Fruit fly (Drosophila melanogaster) whole organism, embryonic: ENCODE data around the gene scyl.

Source experiments
- B-H2 ChIP-seq: fragments of 200-800 bp; sonication (Bioruptor generic); optimal IDR thresholded peaks from 2 replicates; lab custom pipeline; 2018; ENCODE audit warnings: missing biosample characterization, mild to moderate bottlenecking, missing genetic modification characterization
- CG1024 ChIP-seq: fragments of 200-800 bp; sonication (Bioruptor generic); IDR thresholded peaks from 2 replicates; pipeline ENCODE4 v1.3.6; 2022; ENCODE audit warnings: missing biosample characterization, missing genetic modification characterization
- CG10321 ChIP-seq: fragments of 200-800 bp; sonication (Bioruptor generic); IDR thresholded peaks from 2 replicates; pipeline ENCODE4 v1.3.6; 2022; ENCODE audit warnings: missing biosample characterization, missing genetic modification characterization
- CG11398 ChIP-seq: fragments of 200-800 bp; sonication (Bioruptor generic); optimal IDR thresholded peaks from 2 replicates; lab custom pipeline; 2016; ENCODE audit warnings: missing biosample characterization, missing genetic modification characterization
- CG11456 ChIP-seq: fragments of 200-800 bp; sonication (Bioruptor generic); IDR thresholded peaks from 3 replicates; pipeline ENCODE4 v1.3.6; 2022; ENCODE audit warnings: missing biosample characterization, missing genetic modification characterization
- CG12104 ChIP-seq: fragments of 200-800 bp; sonication (Bioruptor generic); optimal IDR thresholded peaks from 3 replicates; lab custom pipeline; 2016; ENCODE audit warnings: missing biosample characterization, missing genetic modification characterization
- CG12219 ChIP-seq: fragments of 200-800 bp; sonication (Bioruptor generic); optimal IDR thresholded peaks from 3 replicates; lab custom pipeline; 2018; ENCODE audit warnings: missing biosample characterization, mild to moderate bottlenecking, missing genetic modification characterization
- CG14441 ChIP-seq: fragments of 200-800 bp; sonication (Bioruptor generic); IDR thresholded peaks from 2 replicates; pipeline ENCODE4 v1.3.6; 2022; ENCODE audit warnings: missing biosample characterization, missing genetic modification characterization
- CG14667 ChIP-seq: fragments of 200-800 bp; sonication (Bioruptor generic); IDR thresholded peaks from 2 replicates; pipeline ENCODE4 v1.3.6; 2022; ENCODE audit warnings: missing biosample characterization, missing genetic modification characterization
- CG17568 ChIP-seq: fragments of 200-800 bp; sonication (Bioruptor generic); optimal IDR thresholded peaks from 2 replicates; lab custom pipeline; 2018; ENCODE audit warnings: missing biosample characterization, mild to moderate bottlenecking, missing genetic modification characterization, moderate library complexity
- CG17912 ChIP-seq: fragments of 200-800 bp; sonication (Bioruptor generic); optimal IDR thresholded peaks from 2 replicates; lab custom pipeline; 2018; ENCODE audit warnings: missing biosample characterization, mild to moderate bottlenecking, missing genetic modification characterization
- CG2199 ChIP-seq: fragments of 200-800 bp; sonication (Bioruptor generic); IDR thresholded peaks from 3 replicates; pipeline ENCODE4 v1.3.6; 2022; ENCODE audit warnings: missing biosample characterization, missing genetic modification characterization
- CG4424 ChIP-seq: fragments of 200-800 bp; sonication (Bioruptor generic); optimal IDR thresholded peaks from 3 replicates; lab custom pipeline; 2016; ENCODE audit warnings: missing biosample characterization, missing genetic modification characterization
- CG8359 ChIP-seq: fragments of 200-800 bp; sonication (Bioruptor generic); optimal IDR thresholded peaks from 2 replicates; lab custom pipeline; 2017; ENCODE audit warnings: missing biosample characterization, mild to moderate bottlenecking, missing genetic modification characterization, borderline replicate concordance
- CG9876 ChIP-seq: fragments of 200-800 bp; sonication (Bioruptor generic); optimal IDR thresholded peaks from 2 replicates; lab custom pipeline; 2016; ENCODE audit warnings: missing biosample characterization, missing genetic modification characterization
- CkIIα-i1 ChIP-seq: fragments of 200-800 bp; sonication (Bioruptor generic); IDR thresholded peaks from 2 replicates; pipeline ENCODE4 v1.3.6; 2022; ENCODE audit warnings: missing biosample characterization, missing genetic modification characterization
- Dip3 ChIP-seq: fragments of 200-800 bp; sonication (Bioruptor generic); optimal IDR thresholded peaks from 3 replicates; lab custom pipeline; 2016; ENCODE audit warnings: missing biosample characterization, missing genetic modification characterization
- Dp ChIP-seq: fragments of 200-800 bp; sonication (Bioruptor generic); optimal IDR thresholded peaks from 2 replicates; lab custom pipeline; 2018; ENCODE audit warnings: missing biosample characterization, mild to moderate bottlenecking, missing genetic modification characterization, moderate library complexity
- E2f2 ChIP-seq: fragments of 200-800 bp; sonication (Bioruptor generic); IDR thresholded peaks from 2 replicates; pipeline ENCODE4 v1.3.6; 2022; ENCODE audit warnings: missing biosample characterization, missing genetic modification characterization
- H15 ChIP-seq: fragments of 200-800 bp; sonication (Bioruptor generic); IDR thresholded peaks from 3 replicates; pipeline ENCODE4 v1.3.6; 2022; ENCODE audit warnings: missing biosample characterization, missing genetic modification characterization
- Hand ChIP-seq: fragments of 200-800 bp; sonication (Bioruptor generic); optimal IDR thresholded peaks from 2 replicates; lab custom pipeline; 2017; ENCODE audit warnings: mild to moderate bottlenecking, missing biosample characterization, missing genetic modification reagents, missing genetic modification characterization
- NC2β ChIP-seq: fragments of 200-800 bp; sonication (Bioruptor generic); optimal IDR thresholded peaks from 2 replicates; lab custom pipeline; 2016; ENCODE audit warnings: missing biosample characterization, missing genetic modification characterization
- Ravus ChIP-seq: fragments of 200-800 bp; sonication (Bioruptor generic); IDR thresholded peaks from 2 replicates; pipeline ENCODE4 v1.3.6; 2022; ENCODE audit warnings: missing biosample characterization, missing genetic modification characterization
- Vsx1 ChIP-seq: fragments of 200-800 bp; sonication (Bioruptor generic); optimal IDR thresholded peaks from 2 replicates; lab custom pipeline; 2017; ENCODE audit warnings: missing biosample characterization, mild to moderate bottlenecking, missing genetic modification characterization, missing genetic modification reagents
- Xbp1 ChIP-seq: fragments of 200-800 bp; sonication (Bioruptor generic); optimal IDR thresholded peaks from 3 replicates; lab custom pipeline; 2016; ENCODE audit warnings: missing biosample characterization, mild to moderate bottlenecking, missing genetic modification characterization
- ash1 ChIP-seq: fragments of 200-800 bp; sonication (Bioruptor generic); optimal IDR thresholded peaks from 2 replicates; lab custom pipeline; 2018; ENCODE audit warnings: missing biosample characterization, mild to moderate bottlenecking, missing genetic modification characterization
- br ChIP-seq: fragments of >200 bp; optimal IDR thresholded peaks from 2 replicates; lab custom pipeline; 2017
- eve ChIP-seq, 2 experiments: fragments of >200 bp; optimal IDR thresholded peaks; 2 replicates each; lab custom pipeline; 2017; ENCODE audit warnings: missing biosample characterization in 2 of 2, missing genetic modification characterization in 2 of 2
- fd96Cb ChIP-seq: fragments of 200-800 bp; sonication (Bioruptor generic); optimal IDR thresholded peaks from 2 replicates; lab custom pipeline; 2018; ENCODE audit warnings: missing biosample characterization, mild to moderate bottlenecking, missing genetic modification characterization, moderate library complexity
- gce ChIP-seq: fragments of 200-800 bp; sonication (Bioruptor generic); IDR thresholded peaks from 3 replicates; pipeline ENCODE4 v1.3.6; 2022; ENCODE audit warnings: missing biosample characterization, missing genetic modification characterization
- grn ChIP-seq: fragments of 200-800 bp; sonication (Bioruptor generic); optimal IDR thresholded peaks from 3 replicates; lab custom pipeline; 2017; ENCODE audit warnings: missing biosample characterization, missing genetic modification characterization
- ham ChIP-seq: fragments of 200-800 bp; sonication (Bioruptor generic); IDR thresholded peaks from 2 replicates; pipeline ENCODE4 v1.3.6; 2022; ENCODE audit warnings: missing biosample characterization, missing genetic modification characterization
- hbn ChIP-seq: fragments of 200-800 bp; sonication (Bioruptor generic); IDR thresholded peaks from 2 replicates; pipeline ENCODE4 v1.3.6; 2022; ENCODE audit warnings: missing biosample characterization, missing genetic modification characterization; ENCODE audit not compliant: partially characterized antibody
- her ChIP-seq: fragments of 200-800 bp; sonication (Bioruptor generic); optimal IDR thresholded peaks from 2 replicates; lab custom pipeline; 2016; ENCODE audit warnings: missing biosample characterization, missing genetic modification characterization
- jigr1 ChIP-seq: fragments of 200-800 bp; sonication (Bioruptor generic); IDR thresholded peaks from 3 replicates; pipeline ENCODE4 v1.3.6; 2022; ENCODE audit warnings: missing biosample characterization, missing genetic modification characterization
- ken ChIP-seq: fragments of 200-800 bp; sonication (Bioruptor generic); IDR thresholded peaks from 3 replicates; pipeline ENCODE4 v1.3.6; 2022; ENCODE audit warnings: missing biosample characterization, missing genetic modification characterization
- kni ChIP-seq: fragments of 200-800 bp; sonication (Bioruptor generic); optimal IDR thresholded peaks from 3 replicates; lab custom pipeline; 2017; ENCODE audit warnings: mild to moderate bottlenecking, missing biosample characterization, missing genetic modification reagents, missing genetic modification characterization
- lmd ChIP-seq: fragments of 200-800 bp; sonication (Bioruptor generic); IDR thresholded peaks from 2 replicates; pipeline ENCODE4 v1.3.6; 2022; ENCODE audit warnings: missing biosample characterization, missing genetic modification characterization
- lola ChIP-seq, 3 experiments: fragments of >200 bp in 2 of 3; fragments of 200-800 bp in 1 of 3; sonication (Bioruptor generic) in 1 of 3; optimal IDR thresholded peaks; 2 replicates each; lab custom pipeline; 2017 to 2019; ENCODE audit warnings: missing biosample characterization in 3 of 3, missing genetic modification characterization in 3 of 3, mild to moderate bottlenecking in 1 of 3, moderate library complexity in 1 of 3
- nerfin-1 ChIP-seq: fragments of 200-800 bp; sonication (Bioruptor generic); optimal IDR thresholded peaks from 3 replicates; lab custom pipeline; 2019; ENCODE audit warnings: missing biosample characterization, mild to moderate bottlenecking, missing genetic modification characterization, moderate library complexity
- p53 ChIP-seq: fragments of 200-800 bp; sonication (Bioruptor generic); optimal IDR thresholded peaks from 2 replicates; lab custom pipeline; 2016; ENCODE audit warnings: missing biosample characterization, missing genetic modification characterization
- pan ChIP-seq, 4 experiments: fragments of >200 bp in 3 of 4; fragments of 200-800 bp in 1 of 4; sonication (Bioruptor generic) in 1 of 4; optimal IDR thresholded peaks in 3 of 4; IDR thresholded peaks in 1 of 4; 2 replicates each; pipeline versions ENCODE4 v1.3.6 to Lab custom; 2017 to 2022; ENCODE audit warnings: missing biosample characterization in 2 of 4, missing genetic modification characterization in 2 of 4, mixed read lengths in 1 of 4
- row ChIP-seq: fragments of 200-800 bp; sonication (Bioruptor generic); IDR thresholded peaks from 3 replicates; pipeline ENCODE4 v1.3.6; 2022; ENCODE audit warnings: missing biosample characterization, missing genetic modification characterization
- sisA ChIP-seq: fragments of 200-800 bp; sonication (Bioruptor generic); IDR thresholded peaks from 2 replicates; pipeline ENCODE4 v1.3.6; 2022; ENCODE audit warnings: missing biosample characterization, missing genetic modification characterization
- stwl ChIP-seq: fragments of 200-800 bp; sonication (Bioruptor generic); optimal IDR thresholded peaks from 3 replicates; lab custom pipeline; 2018; ENCODE audit warnings: missing biosample characterization, mild to moderate bottlenecking, missing genetic modification characterization, moderate library complexity
- trem ChIP-seq: fragments of 200-800 bp; optimal IDR thresholded peaks from 3 replicates; lab custom pipeline; 2019; ENCODE audit warnings: missing biosample characterization, mild to moderate bottlenecking, missing genetic modification characterization, moderate library complexity
- unc-4 ChIP-seq: fragments of 200-800 bp; sonication (Bioruptor generic); IDR thresholded peaks from 2 replicates; pipeline ENCODE4 v1.3.6; 2022; ENCODE audit warnings: missing biosample characterization, missing genetic modification characterization; ENCODE audit not compliant: partially characterized antibody
- vfl ChIP-seq: fragments of 200-800 bp; sonication (Bioruptor generic); optimal IDR thresholded peaks from 2 replicates; lab custom pipeline; 2016; ENCODE audit warnings: missing biosample characterization, missing genetic modification characterization

Gene scyl

DNA sequence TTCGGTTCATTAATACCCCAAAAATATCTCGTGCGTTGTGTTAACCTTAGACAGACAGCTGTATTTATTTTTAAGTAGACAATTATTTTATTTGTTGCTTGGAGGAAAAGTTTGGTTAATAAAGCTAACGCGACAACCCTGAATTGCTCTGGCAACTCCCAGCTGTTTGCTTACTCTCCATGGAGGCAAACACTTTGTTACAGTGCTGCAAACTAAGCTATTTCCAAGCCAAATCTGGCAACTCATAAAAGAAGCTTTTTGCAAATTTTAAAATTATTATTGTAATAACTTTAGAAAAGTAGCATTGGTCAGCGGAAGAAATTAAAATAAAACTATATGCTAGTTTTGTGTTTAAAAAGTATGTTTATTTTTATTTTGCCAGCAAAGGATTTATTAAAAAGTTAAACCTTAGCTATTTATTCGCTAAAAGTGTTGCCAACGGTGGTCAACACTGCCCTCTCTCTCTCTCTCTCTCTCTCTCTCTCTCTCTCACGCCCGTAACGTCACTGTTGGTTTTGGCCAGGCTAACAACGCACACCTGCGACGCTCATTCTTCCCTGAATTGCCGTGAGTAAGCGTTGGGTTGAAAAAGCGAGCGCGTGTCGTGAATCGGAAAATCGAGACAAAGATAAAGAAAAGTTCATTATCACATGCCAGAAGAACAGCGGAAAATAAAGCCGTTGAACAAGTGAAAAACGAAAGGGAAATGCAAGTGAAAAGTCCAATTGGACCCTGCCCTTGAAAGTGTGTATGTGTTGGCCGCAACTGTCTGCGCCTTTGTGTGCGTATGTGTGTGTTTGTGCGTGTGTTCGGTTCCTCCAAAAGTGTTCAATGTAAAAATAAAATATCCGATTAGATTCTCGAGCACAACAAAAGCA lies 36.6 kb upstream of the scyl start (continued):
- peak; percentile 73 for TF ChIP-seq CG10321 (GFP tag; lab: Robert Waterston, UW)
- peak; percentile 67; the same call in 1 of the 2 replicates for TF ChIP-seq CkIIα-i1 (GFP tag; lab: Robert Waterston, UW)
- TF ChIP-seq ham = peak; percentile 75; the same call in 1 of the 2 replicates
- TF ChIP-seq fd96Cb (tag; lab: Kevin White, UChicago) = peak; percentile 79
- TF ChIP-seq Dp = no peak
- peak; percentile 90 for TF ChIP-seq H15
- peak; percentile 99 for TF ChIP-seq row (GFP tag; lab: Robert Waterston, UW)
- TF ChIP-seq CG9876 (GFP tag; lab: Kevin White, UChicago) = peak; percentile 58
- TF ChIP-seq p53 = peak; percentile 78
- TF ChIP-seq grn (GFP tag; lab: Kevin White, UChicago) = peak; percentile 38
- peak; percentile 84 for TF ChIP-seq CG12219 (GFP tag; lab: Kevin White, UChicago)
- TF ChIP-seq CG12104 = peak; percentile 84
- TF ChIP-seq Hand (GFP tag; lab: Kevin White, UChicago) = peak; percentile 65
- TF ChIP-seq eve (GFP tag; optimal IDR thresholded peaks at IDR 0.05; lab: Kevin White, UChicago) = no peak
- peak; percentile 2 for TF ChIP-seq nerfin-1 (tag; lab: Kevin White, UChicago)
- peak; percentile 86 for TF ChIP-seq CG14667
- TF ChIP-seq B-H2 = peak; percentile 56
- peak; percentile 88 for TF ChIP-seq Dip3 (GFP tag; lab: Kevin White, UChicago)
- peak; percentile 86 for TF ChIP-seq NC2β (GFP tag; lab: Kevin White, UChicago)
- TF ChIP-seq CG11398 (GFP tag; lab: Kevin White, UChicago) = peak; percentile 88
- peak; percentile 73; the same call in 2 of the 3 replicates for TF ChIP-seq jigr1 (GFP tag; lab: Robert Waterston, UW)
- TF ChIP-seq kni (GFP tag; lab: Kevin White, UChicago) = peak; percentile 79
- TF ChIP-seq ken (GFP tag; lab: Robert Waterston, UW) = peak; percentile 85
- no peak for TF ChIP-seq unc-4 (GFP tag; lab: Robert Waterston, UW)
- TF ChIP-seq trem (tag; lab: Kevin White, UChicago) = peak; percentile 77
- peak; percentile 91 for TF ChIP-seq vfl (GFP tag; lab: Kevin White, UChicago)
- TF ChIP-seq lmd (GFP tag; lab: Robert Waterston, UW) = peak; percentile 93
- TF ChIP-seq Vsx1 (GFP tag; lab: Kevin White, UChicago) = peak; percentile 64
- TF ChIP-seq sisA (GFP tag; lab: Robert Waterston, UW) = peak; percentile 88
- TF ChIP-seq pan (optimal IDR thresholded peaks at IDR 0.05; lab: Kevin White, UChicago) = no peak
- TF ChIP-seq pan (GFP tag; optimal IDR thresholded peaks at IDR 0.05 in 1 of 2, IDR thresholded peaks at IDR 0.05 in 1 of 2) = peak in 1 of 2 experiments; percentile 97
- peak; percentile 89 for TF ChIP-seq Xbp1 (GFP tag; lab: Kevin White, UChicago)
- peak; percentile 69 for TF ChIP-seq Ravus (GFP tag; lab: Robert Waterston, UW)
- peak; percentile 76 for TF ChIP-seq CG17568 (GFP tag; lab: Kevin White, UChicago)
- TF ChIP-seq br (lab: Kevin White, UChicago) = no peak
- peak; percentile 78 for TF ChIP-seq CG1024
- TF ChIP-seq stwl = peak; percentile 27
- 0 out of 2 replicates have a peak, but pooled peaks have one; percentile 7 for TF ChIP-seq hbn (GFP tag; lab: Robert Waterston, UW)
- TF ChIP-seq CG8359 = peak; percentile 48
- peak; percentile 82 for TF ChIP-seq CG4424
- peak in 1 of 3 experiments; percentile 63 for TF ChIP-seq lola (GFP tag; optimal IDR thresholded peaks at IDR 0.05; lab: Kevin White, UChicago)
- peak; percentile 88 for TF ChIP-seq her (GFP tag; lab: Kevin White, UChicago)
- peak; percentile 95 for TF ChIP-seq CG14441 (GFP tag; lab: Robert Waterston, UW)
- TF ChIP-seq E2f2 = peak; percentile 71
- peak; percentile 75 for TF ChIP-seq ash1 (GFP tag; lab: Kevin White, UChicago)
- TF ChIP-seq CG11456 (GFP tag; lab: Robert Waterston, UW) = peak; percentile 96
- peak; percentile 93 for TF ChIP-seq gce (GFP tag; lab: Robert Waterston, UW)
- no peak for TF ChIP-seq CG17912 (GFP tag; lab: Kevin White, UChicago)
- TF ChIP-seq CG2199 (GFP tag; lab: Robert Waterston, UW) = peak; percentile 10; the same call in 1 of the 3 replicates
